Worm (Caenorhabditis elegans) whole organism, late embryonic: ENCODE data around the gene mlt-10.

Experiments used
- ama-1 ChIP-seq: fragments of 150-350 bp; optimal IDR thresholded peaks from 2 replicates; lab custom pipeline; 2014
- ceh-2 ChIP-seq: sonication (generic microtip); optimal IDR thresholded peaks from 2 replicates; lab custom pipeline; 2016; ENCODE audit warnings: missing genotype, missing genetic modification characterization, missing compliant biosample characterization
- fkh-10 ChIP-seq: fragments of 150-350 bp; optimal IDR thresholded peaks from 2 replicates; lab custom pipeline; 2014; ENCODE audit warnings: missing biosample characterization, missing genetic modification reagents, missing genetic modification characterization
- hlh-15 ChIP-seq: sonication (generic microtip); optimal IDR thresholded peaks from 2 replicates; lab custom pipeline; 2016; ENCODE audit warnings: missing genetic modification characterization, missing compliant biosample characterization
- lin-11 ChIP-seq: fragments of 200-800 bp; sonication (Bioruptor generic); optimal IDR thresholded peaks from 2 replicates; lab custom pipeline; 2018; ENCODE audit warnings: mild to moderate bottlenecking, missing genetic modification characterization, missing compliant biosample characterization
- pha-4 ChIP-seq: fragments of 150-350 bp; optimal IDR thresholded peaks from 2 replicates; lab custom pipeline; 2018; ENCODE audit warnings: missing biosample characterization, missing genetic modification reagents, missing genetic modification characterization
- pros-1 ChIP-seq: fragments of 150-350 bp; optimal IDR thresholded peaks from 2 replicates; lab custom pipeline; 2014; ENCODE audit warnings: missing biosample characterization, missing genetic modification reagents, missing genetic modification characterization
- tbx-7 ChIP-seq: sonication (generic microtip); optimal IDR thresholded peaks from 2 replicates; lab custom pipeline; 2016; ENCODE audit warnings: missing genotype, missing genetic modification characterization, missing compliant biosample characterization
- unc-86 ChIP-seq: sonication (generic microtip); optimal IDR thresholded peaks from 2 replicates; lab custom pipeline; 2016; ENCODE audit warnings: missing genetic modification characterization, missing compliant biosample characterization

DNA sequence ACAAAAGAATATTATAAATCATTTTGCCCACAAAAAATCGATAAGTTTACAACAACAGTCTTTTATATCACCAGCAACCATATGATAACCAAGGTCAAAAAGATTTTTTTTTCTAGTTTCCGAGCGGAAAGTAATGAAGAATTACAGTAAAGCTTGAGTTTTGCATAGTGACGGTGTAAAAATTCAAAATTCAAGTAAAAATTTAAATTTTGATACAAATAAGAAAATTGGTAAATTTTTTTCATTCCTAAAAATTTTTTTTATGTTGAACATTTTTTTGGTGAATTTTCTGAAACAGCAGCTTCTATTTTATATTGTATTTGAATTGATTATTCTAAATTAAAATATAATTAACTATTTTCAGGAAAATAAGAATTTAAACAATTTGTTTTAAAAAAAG is 22.3 kb downstream of the mlt-10 start, which contains the start of gene W08F4.5:
- no peak for TF ChIP-seq ama-1
- no peak for TF ChIP-seq hlh-15
- TF ChIP-seq fkh-10 (GFP tag; lab: Kevin White, UChicago), result no peak
- TF ChIP-seq lin-11 (tag; lab: Kevin White, UChicago), result no peak
- TF ChIP-seq pha-4, result no peak
- no peak for TF ChIP-seq unc-86 (tag; lab: Kevin White, UChicago)
- TF ChIP-seq tbx-7 (tag; lab: Kevin White, UChicago), result no peak
- no peak for TF ChIP-seq pros-1 (tag; lab: Kevin White, UChicago)
- TF ChIP-seq ceh-2 (tag; lab: Kevin White, UChicago), result no peak
